Worm (Caenorhabditis elegans) whole organism, L4 larva: ENCODE data around the gene ppm-2.

Source experiments
- T20F7.1 ChIP-seq: fragments of 200-800 bp; sonication (Bioruptor generic); optimal IDR thresholded peaks from 2 replicates; lab custom pipeline; 2018; ENCODE audit warnings: mild to moderate bottlenecking, missing genetic modification characterization, missing compliant biosample characterization
- ceh-28 ChIP-seq: fragments of 150-350 bp; optimal IDR thresholded peaks from 2 replicates; lab custom pipeline; 2014; ENCODE audit warnings: missing biosample characterization, missing genetic modification reagents, missing genetic modification characterization
- dve-1 ChIP-seq: sonication (generic microtip); optimal IDR thresholded peaks from 2 replicates; lab custom pipeline; 2017; ENCODE audit warnings: antibody characterized with exemption, mild to moderate bottlenecking, missing genetic modification characterization, missing compliant biosample characterization; ENCODE audit not compliant: insufficient read depth
- jun-1 ChIP-seq: fragments of 150-350 bp; optimal IDR thresholded peaks from 2 replicates; lab custom pipeline; 2014; ENCODE audit warnings: missing biosample characterization, missing genetic modification reagents, missing genetic modification characterization
- lin-13 ChIP-seq: fragments of 150-350 bp; optimal IDR thresholded peaks from 2 replicates; lab custom pipeline; 2014; ENCODE audit warnings: missing biosample characterization, missing genetic modification reagents, missing genetic modification characterization
- lin-15B ChIP-seq: fragments of 150-350 bp; sonication (generic microtip); optimal IDR thresholded peaks from 3 replicates; lab custom pipeline; 2014; ENCODE audit warnings: missing biosample characterization, missing genetic modification characterization
- mdl-1 ChIP-seq, 2 experiments: fragments of 150-350 bp in 1 of 2; sonication (generic microtip) in 1 of 2; optimal IDR thresholded peaks; 2 replicates each; lab custom pipeline; 2014 to 2017; ENCODE audit warnings: missing biosample characterization in 2 of 2, missing genetic modification characterization in 2 of 2
- pha-4 ChIP-seq, 2 experiments: fragments of 150-350 bp in 1 of 2; fragments of 200-800 bp in 1 of 2; sonication (Bioruptor generic) in 1 of 2; IDR thresholded peaks in 1 of 2; optimal IDR thresholded peaks in 1 of 2; 2 replicates each; pipeline versions ENCODE4 v1.3.6 to Lab custom; 2014 to 2022; ENCODE audit warnings: missing genetic modification characterization in 2 of 2, missing genetic modification reagents in 2 of 2, missing biosample characterization in 1 of 2, missing compliant biosample characterization in 1 of 2
- php-3 ChIP-seq: fragments of 200-800 bp; sonication (Bioruptor generic); IDR thresholded peaks from 2 replicates; pipeline ENCODE4 v1.3.6; 2022; ENCODE audit warnings: missing genetic modification reagents, missing genetic modification characterization, missing compliant biosample characterization

DNA sequence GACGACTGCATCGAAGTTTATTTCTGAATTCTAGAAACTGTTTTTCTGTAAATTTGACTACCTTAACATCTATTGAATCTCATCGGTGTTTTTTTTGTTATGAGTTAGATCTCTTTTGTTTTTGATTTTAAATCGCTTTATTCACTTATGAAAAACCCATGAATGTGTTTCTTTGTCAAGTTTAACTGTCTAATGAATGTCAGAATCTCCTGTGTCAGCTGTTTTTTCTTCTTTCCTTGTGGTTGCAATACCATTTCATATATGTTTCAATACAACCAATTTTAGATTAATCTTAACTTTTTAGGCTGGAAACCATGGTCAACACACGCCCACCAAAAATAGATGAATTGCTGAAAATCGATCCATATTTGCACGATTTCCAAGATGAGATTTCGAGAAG lies 44.8 kb downstream of the ppm-2 start, which contains the start of gene T04A8.7:
- TF ChIP-seq lin-13 (GFP tag; lab: Kevin White, UChicago) (no peak), pha-4 (GFP tag; IDR thresholded peaks at IDR 0.05; lab: Robert Waterston, UW) (no peak), pha-4 (tag; optimal IDR thresholded peaks at IDR 0.05; lab: Kevin White, UChicago) (no peak), dve-1 (no peak), lin-15B (tag; lab: Kevin White, UChicago) (no peak), jun-1 (tag; lab: Kevin White, UChicago) (no peak), mdl-1 (tag; optimal IDR thresholded peaks at IDR 0.05; lab: Kevin White, UChicago) (no peak), ceh-28 (tag; lab: Kevin White, UChicago) (no peak), php-3 (GFP tag; lab: Robert Waterston, UW) (no peak), T20F7.1 (GFP tag; lab: Kevin White, UChicago) (no peak)
